Fruit fly (Drosophila melanogaster) whole organism, embryonic: ENCODE results near the gene ppk13.

ENCODE experiments used
- Adf1 ChIP-seq: fragments of 200-800 bp; sonication (Bioruptor generic); IDR thresholded peaks from 2 replicates; pipeline ENCODE4 v1.3.6; 2022; ENCODE audit warnings: missing biosample characterization, missing genetic modification characterization
- B-H1 ChIP-seq: fragments of 200-800 bp; sonication (Bioruptor generic); IDR thresholded peaks from 3 replicates; pipeline ENCODE4 v1.3.6; 2022; ENCODE audit warnings: missing biosample characterization, missing genetic modification characterization
- CG11398 ChIP-seq: fragments of 200-800 bp; sonication (Bioruptor generic); optimal IDR thresholded peaks from 2 replicates; lab custom pipeline; 2016; ENCODE audit warnings: missing biosample characterization, missing genetic modification characterization
- CG11456 ChIP-seq: fragments of 200-800 bp; sonication (Bioruptor generic); IDR thresholded peaks from 3 replicates; pipeline ENCODE4 v1.3.6; 2022; ENCODE audit warnings: missing biosample characterization, missing genetic modification characterization
- CG11695 ChIP-seq: fragments of 200-800 bp; sonication (Bioruptor generic); IDR thresholded peaks from 3 replicates; pipeline ENCODE4 v1.3.6; 2022; ENCODE audit warnings: missing biosample characterization, missing genetic modification characterization
- CG12219 ChIP-seq: fragments of 200-800 bp; sonication (Bioruptor generic); optimal IDR thresholded peaks from 3 replicates; lab custom pipeline; 2018; ENCODE audit warnings: missing biosample characterization, mild to moderate bottlenecking, missing genetic modification characterization
- CG1233 ChIP-seq: fragments of 200-800 bp; sonication (Bioruptor generic); optimal IDR thresholded peaks from 4 replicates; lab custom pipeline; 2018; ENCODE audit warnings: missing biosample characterization, mild to moderate bottlenecking, missing genetic modification characterization
- CG13894 ChIP-seq: fragments of 200-800 bp; sonication (Bioruptor generic); optimal IDR thresholded peaks from 3 replicates; lab custom pipeline; 2018; ENCODE audit warnings: missing biosample characterization, mild to moderate bottlenecking, missing genetic modification characterization, moderate library complexity
- CG14014 ChIP-seq: fragments of 200-800 bp; sonication (Bioruptor generic); IDR thresholded peaks from 2 replicates; pipeline ENCODE4 v1.3.6; 2022; ENCODE audit warnings: missing biosample characterization, missing genetic modification characterization
- CG17186 ChIP-seq: fragments of 200-800 bp; sonication (Bioruptor generic); optimal IDR thresholded peaks from 3 replicates; lab custom pipeline; 2017; ENCODE audit warnings: missing biosample characterization, missing genetic modification reagents, missing genetic modification characterization
- CG18262 ChIP-seq: fragments of 200-800 bp; optimal IDR thresholded peaks from 3 replicates; lab custom pipeline; 2019; ENCODE audit warnings: missing biosample characterization, mild to moderate bottlenecking, missing genetic modification characterization, moderate library complexity
- CG2116 ChIP-seq: fragments of 200-800 bp; sonication (Bioruptor generic); optimal IDR thresholded peaks from 3 replicates; lab custom pipeline; 2018; ENCODE audit warnings: missing biosample characterization, mild to moderate bottlenecking, missing genetic modification characterization
- CG2712 ChIP-seq: fragments of 200-800 bp; optimal IDR thresholded peaks from 3 replicates; lab custom pipeline; 2019; ENCODE audit warnings: missing biosample characterization, mild to moderate bottlenecking, missing genetic modification characterization, moderate library complexity
- CG32532 ChIP-seq: fragments of 200-800 bp; sonication (Bioruptor generic); IDR thresholded peaks from 2 replicates; pipeline ENCODE4 v1.3.6; 2022; ENCODE audit warnings: missing biosample characterization, missing genetic modification characterization
- CG3407 ChIP-seq: fragments of 200-800 bp; sonication (Bioruptor generic); optimal IDR thresholded peaks from 2 replicates; lab custom pipeline; 2018; ENCODE audit warnings: missing biosample characterization, mild to moderate bottlenecking, missing genetic modification characterization
- CG4617 ChIP-seq: fragments of 200-800 bp; sonication (Bioruptor generic); optimal IDR thresholded peaks from 3 replicates; lab custom pipeline; 2016; ENCODE audit warnings: missing biosample characterization, missing genetic modification characterization, borderline replicate concordance
- CG6175 ChIP-seq: fragments of 200-800 bp; sonication (Bioruptor generic); IDR thresholded peaks from 3 replicates; pipeline ENCODE4 v1.3.6; 2022; ENCODE audit warnings: missing biosample characterization, missing genetic modification characterization
- CG9609 ChIP-seq: fragments of 200-800 bp; sonication (Bioruptor generic); optimal IDR thresholded peaks from 3 replicates; lab custom pipeline; 2016; ENCODE audit warnings: missing biosample characterization, missing genetic modification characterization
- CrebB ChIP-seq: fragments of 200-800 bp; sonication (Bioruptor generic); optimal IDR thresholded peaks from 3 replicates; lab custom pipeline; 2018; ENCODE audit warnings: missing biosample characterization, mild to moderate bottlenecking, missing genetic modification characterization
- D ChIP-seq, 2 experiments: fragments of 200-800 bp in 1 of 2; fragments of >200 bp in 1 of 2; sonication (Bioruptor generic) in 1 of 2; optimal IDR thresholded peaks; 2 replicates in 1 of 2; 3 replicates in 1 of 2; lab custom pipeline; 2017; ENCODE audit warnings: mild to moderate bottlenecking in 1 of 2, missing biosample characterization in 1 of 2, missing genetic modification characterization in 1 of 2, missing genetic modification reagents in 1 of 2
- Deaf1 ChIP-seq: fragments of 200-800 bp; optimal IDR thresholded peaks from 3 replicates; lab custom pipeline; 2019; ENCODE audit warnings: missing biosample characterization, mild to moderate bottlenecking, missing genetic modification characterization, moderate library complexity
- Dfd ChIP-seq, 2 experiments: fragments of >200 bp; optimal IDR thresholded peaks; 2 replicates each; lab custom pipeline; 2017; ENCODE audit warnings: missing biosample characterization in 2 of 2, missing genetic modification characterization in 2 of 2
- Ets65A ChIP-seq: fragments of 200-800 bp; sonication (Bioruptor generic); peaks from one replicate; lab custom pipeline; 2016; ENCODE audit warnings: missing biosample characterization, missing genetic modification characterization
- H2.0 ChIP-seq: fragments of 200-800 bp; sonication (Bioruptor generic); IDR thresholded peaks from 2 replicates; pipeline ENCODE4 v1.3.6; 2022; ENCODE audit warnings: missing biosample characterization, missing genetic modification characterization
- HLHmδ ChIP-seq: fragments of 200-800 bp; sonication (Bioruptor generic); optimal IDR thresholded peaks from 2 replicates; lab custom pipeline; 2018; ENCODE audit warnings: missing biosample characterization, mild to moderate bottlenecking, missing genetic modification characterization, moderate library complexity
- NfI ChIP-seq: fragments of 200-800 bp; sonication (Bioruptor generic); optimal IDR thresholded peaks from 3 replicates; lab custom pipeline; 2018; ENCODE audit warnings: missing biosample characterization, mild to moderate bottlenecking, missing genetic modification characterization, moderate library complexity
- Opbp ChIP-seq: fragments of 200-800 bp; sonication (Bioruptor generic); IDR thresholded peaks from 3 replicates; pipeline ENCODE4 v1.3.6; 2022; ENCODE audit warnings: missing biosample characterization, missing genetic modification characterization; ENCODE audit not compliant: partially characterized antibody
- Scr ChIP-seq: fragments of 200-800 bp; sonication (Bioruptor generic); IDR thresholded peaks from 2 replicates; pipeline ENCODE4 v1.3.6; 2022; ENCODE audit warnings: missing biosample characterization, missing genetic modification characterization; ENCODE audit not compliant: partially characterized antibody
- Sin3A ChIP-seq: fragments of >200 bp; optimal IDR thresholded peaks from 2 replicates; lab custom pipeline; 2018
- Sox100B ChIP-seq: fragments of 200-800 bp; sonication (Bioruptor generic); optimal IDR thresholded peaks from 3 replicates; lab custom pipeline; 2018; ENCODE audit warnings: missing biosample characterization, mild to moderate bottlenecking, missing genetic modification characterization
- Stat92E ChIP-seq, 3 experiments: fragments of >200 bp in 2 of 3; fragments of 200-800 bp in 1 of 3; sonication (Bioruptor generic) in 1 of 3; optimal IDR thresholded peaks; 2 replicates each; lab custom pipeline; 2017 to 2019; ENCODE audit warnings: missing biosample characterization in 3 of 3, missing genetic modification characterization in 3 of 3, mild to moderate bottlenecking in 1 of 3, moderate library complexity in 1 of 3
- Vsx1 ChIP-seq: fragments of 200-800 bp; sonication (Bioruptor generic); optimal IDR thresholded peaks from 2 replicates; lab custom pipeline; 2017; ENCODE audit warnings: missing biosample characterization, mild to moderate bottlenecking, missing genetic modification characterization, missing genetic modification reagents
- chinmo ChIP-seq: fragments of 200-800 bp; sonication (Bioruptor generic); IDR thresholded peaks from 4 replicates; pipeline ENCODE4 v1.3.6; 2022; ENCODE audit warnings: missing biosample characterization, missing genetic modification characterization; ENCODE audit not compliant: partially characterized antibody
- esg ChIP-seq: fragments of 200-800 bp; sonication (Bioruptor generic); conservative IDR thresholded peaks from 2 replicates; pipeline ENCODE4 v1.3.6; 2022; ENCODE audit warnings: missing biosample characterization, missing genetic modification characterization
- eve ChIP-seq, 2 experiments: fragments of >200 bp; optimal IDR thresholded peaks; 2 replicates each; lab custom pipeline; 2017; ENCODE audit warnings: missing biosample characterization in 2 of 2, missing genetic modification characterization in 2 of 2
- gt ChIP-seq: fragments of 200-800 bp; sonication (Bioruptor generic); IDR thresholded peaks from 2 replicates; pipeline ENCODE4 v1.3.6; 2022; ENCODE audit warnings: missing biosample characterization, missing genetic modification characterization
- hth ChIP-seq: fragments of >200 bp; optimal IDR thresholded peaks from 2 replicates; lab custom pipeline; 2017; ENCODE audit warnings: inconsistent platforms
- lilli ChIP-seq: fragments of 200-800 bp; sonication (Bioruptor generic); optimal IDR thresholded peaks from 3 replicates; lab custom pipeline; 2016; ENCODE audit warnings: missing biosample characterization, missing genetic modification characterization
- lola ChIP-seq, 3 experiments: fragments of >200 bp in 2 of 3; fragments of 200-800 bp in 1 of 3; sonication (Bioruptor generic) in 1 of 3; optimal IDR thresholded peaks; 2 replicates each; lab custom pipeline; 2017 to 2019; ENCODE audit warnings: missing biosample characterization in 3 of 3, missing genetic modification characterization in 3 of 3, mild to moderate bottlenecking in 1 of 3, moderate library complexity in 1 of 3
- pan ChIP-seq, 4 experiments: fragments of >200 bp in 3 of 4; fragments of 200-800 bp in 1 of 4; sonication (Bioruptor generic) in 1 of 4; optimal IDR thresholded peaks in 3 of 4; IDR thresholded peaks in 1 of 4; 2 replicates each; pipeline versions ENCODE4 v1.3.6 to Lab custom; 2017 to 2022; ENCODE audit warnings: missing biosample characterization in 2 of 4, missing genetic modification characterization in 2 of 4, mixed read lengths in 1 of 4
- peb ChIP-seq: fragments of 200-800 bp; sonication (Bioruptor generic); IDR thresholded peaks from 2 replicates; pipeline ENCODE4 v1.3.6; 2022; ENCODE audit warnings: missing biosample characterization, missing genetic modification characterization
- phol ChIP-seq: fragments of 200-800 bp; sonication (Bioruptor generic); optimal IDR thresholded peaks from 3 replicates; lab custom pipeline; 2018; ENCODE audit warnings: missing biosample characterization, mild to moderate bottlenecking, missing genetic modification characterization, moderate library complexity
- pros ChIP-seq: fragments of 200-800 bp; sonication (Bioruptor generic); optimal IDR thresholded peaks from 3 replicates; lab custom pipeline; 2019; ENCODE audit warnings: missing biosample characterization, mild to moderate bottlenecking, missing genetic modification characterization, moderate library complexity
- run ChIP-seq: fragments of 200-800 bp; sonication (Bioruptor generic); optimal IDR thresholded peaks from 3 replicates; lab custom pipeline; 2018; ENCODE audit warnings: missing biosample characterization, mild to moderate bottlenecking, missing genetic modification characterization
- ssp ChIP-seq: fragments of 200-800 bp; sonication (Bioruptor generic); IDR thresholded peaks from 2 replicates; pipeline ENCODE4 v1.3.6; 2022; ENCODE audit warnings: missing biosample characterization, missing genetic modification characterization
- sug ChIP-seq: fragments of 200-800 bp; optimal IDR thresholded peaks from 2 replicates; lab custom pipeline; 2019; ENCODE audit warnings: missing biosample characterization, mild to moderate bottlenecking, missing genetic modification characterization, moderate library complexity
- tll ChIP-seq, 2 experiments: fragments of 200-800 bp in 1 of 2; fragments of >200 bp in 1 of 2; sonication (Bioruptor generic) in 1 of 2; optimal IDR thresholded peaks; 2 replicates each; lab custom pipeline; 2017 to 2019; ENCODE audit warnings: missing biosample characterization in 2 of 2, missing genetic modification characterization in 2 of 2, mild to moderate bottlenecking in 1 of 2, moderate library complexity in 1 of 2
- vvl ChIP-seq: fragments of 200-800 bp; sonication (Bioruptor generic); IDR thresholded peaks from 2 replicates; pipeline ENCODE4 v1.3.6; 2022; ENCODE audit warnings: missing biosample characterization, missing genetic modification characterization
- yki ChIP-seq: fragments of >200 bp; optimal IDR thresholded peaks from 3 replicates; lab custom pipeline; 2018
- zfh2 ChIP-seq: fragments of 200-800 bp; sonication (Bioruptor generic); optimal IDR thresholded peaks from 2 replicates; lab custom pipeline; 2016; ENCODE audit warnings: missing biosample characterization, missing genetic modification characterization

The ppk13 gene

DNA sequence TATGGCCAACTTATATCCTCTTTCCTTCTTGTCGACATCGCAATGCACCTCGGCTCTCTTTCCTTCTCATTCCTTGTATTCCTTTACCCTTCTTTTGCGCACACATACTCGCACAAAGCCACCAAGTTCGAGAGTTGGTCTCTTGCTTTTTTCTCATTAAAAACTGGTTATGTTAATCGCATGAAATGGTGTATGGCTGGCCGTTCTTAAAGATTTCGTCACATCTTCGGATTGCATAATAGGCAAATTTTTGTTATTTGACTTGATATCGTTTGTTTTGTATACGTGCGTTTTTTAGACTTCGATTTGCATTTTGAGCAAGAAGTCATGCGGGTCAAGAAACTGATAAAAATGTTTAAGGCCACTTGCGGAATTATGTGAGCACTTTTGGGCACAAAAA lies 17.7 kb downstream of the ppk13 start (continued):
- TF ChIP-seq CG1233 (GFP tag; lab: Kevin White, UChicago) (no peak), CG12219 (GFP tag; lab: Kevin White, UChicago) (no peak), CG2116 (GFP tag; lab: Kevin White, UChicago) (no peak), vvl (GFP tag; lab: Robert Waterston, UW) (peak; percentile 63), B-H1 (no peak), run (no peak), pros (peak; percentile 33), H2.0 (GFP tag; lab: Robert Waterston, UW) (no peak), CG11456 (GFP tag; lab: Robert Waterston, UW) (no peak), Scr (no peak)

DNA sequence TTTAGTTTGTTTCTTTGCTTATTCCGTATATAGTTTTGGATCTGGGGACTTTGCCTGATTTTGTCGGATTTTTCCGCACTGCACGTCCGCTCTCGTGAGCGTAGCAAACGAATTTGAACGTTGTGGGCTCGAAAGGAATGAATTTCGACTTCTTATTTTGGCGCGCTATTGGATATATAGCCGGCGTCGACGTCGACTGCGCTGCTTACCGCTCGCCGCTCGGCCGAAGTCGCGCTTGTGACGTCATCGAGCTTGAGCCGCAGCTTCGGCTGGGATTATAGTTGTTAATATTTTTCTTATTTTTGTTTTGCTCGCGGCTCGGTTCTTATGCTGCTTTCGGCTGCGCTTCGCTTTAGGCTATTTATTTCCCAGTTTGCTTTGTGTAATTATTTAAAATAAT lies 18.8 kb downstream of the ppk13 start:
- TF ChIP-seq phol (tag; lab: Kevin White, UChicago), result no peak
- TF ChIP-seq sug (tag; lab: Kevin White, UChicago), result no peak
- TF ChIP-seq D (optimal IDR thresholded peaks at IDR 0.05; lab: Kevin White, UChicago), result no peak
- no peak for TF ChIP-seq D (GFP tag; optimal IDR thresholded peaks at IDR 0.05; lab: Kevin White, UChicago)
- TF ChIP-seq CrebB, result no peak
- no peak for TF ChIP-seq HLHmδ
- no peak for TF ChIP-seq esg (GFP tag; lab: Robert Waterston, UW)
- no peak for TF ChIP-seq CG18262 (tag; lab: Kevin White, UChicago)
- no peak for TF ChIP-seq Sox100B (GFP tag; lab: Kevin White, UChicago)
- no peak for TF ChIP-seq tll (GFP tag; optimal IDR thresholded peaks at IDR 0.05; lab: Kevin White, UChicago)
- no peak for TF ChIP-seq ssp
- no peak for TF ChIP-seq peb (GFP tag; lab: Robert Waterston, UW)
- no peak for TF ChIP-seq CG17186 (GFP tag; lab: Kevin White, UChicago)
- peak; percentile 84 for TF ChIP-seq Adf1 (GFP tag; lab: Robert Waterston, UW)
- TF ChIP-seq zfh2 (GFP tag; lab: Kevin White, UChicago), result no peak
- TF ChIP-seq Deaf1 (tag; lab: Kevin White, UChicago), result peak; percentile 69
- no peak for TF ChIP-seq yki
- TF ChIP-seq CG14014 (GFP tag; lab: Robert Waterston, UW), result no peak
- TF ChIP-seq Dfd (GFP tag; optimal IDR thresholded peaks at IDR 0.05; lab: Kevin White, UChicago), result no peak
- peak; percentile 91 for TF ChIP-seq CG13894 (tag; lab: Kevin White, UChicago)
- TF ChIP-seq CG6175 (GFP tag; lab: Robert Waterston, UW), result no peak
- no peak for TF ChIP-seq lilli (GFP tag; lab: Kevin White, UChicago)
- TF ChIP-seq Opbp, result no peak
- TF ChIP-seq CG9609 (GFP tag; lab: Kevin White, UChicago), result no peak
- no peak for TF ChIP-seq CG3407 (GFP tag; lab: Kevin White, UChicago)
- no peak for TF ChIP-seq Sin3A (lab: Kevin White, UChicago)
- TF ChIP-seq Vsx1 (GFP tag; lab: Kevin White, UChicago), result no peak
- TF ChIP-seq gt (GFP tag; lab: Robert Waterston, UW), result no peak
- TF ChIP-seq Stat92E (GFP tag; optimal IDR thresholded peaks at IDR 0.05; lab: Kevin White, UChicago), result no peak
- TF ChIP-seq lola (GFP tag; optimal IDR thresholded peaks at IDR 0.05; lab: Kevin White, UChicago), result no peak
- TF ChIP-seq chinmo (GFP tag; lab: Robert Waterston, UW), result peak; percentile 87; the same call in 3 of the 4 replicates
- TF ChIP-seq hth (lab: Kevin White, UChicago), result no peak
- TF ChIP-seq CG4617 (GFP tag; lab: Kevin White, UChicago), result no peak
- TF ChIP-seq eve (GFP tag; optimal IDR thresholded peaks at IDR 0.05; lab: Kevin White, UChicago), result no peak
- no peak for TF ChIP-seq CG2712 (tag; lab: Kevin White, UChicago)
- no peak for TF ChIP-seq CG32532 (GFP tag; lab: Robert Waterston, UW)
- no peak for TF ChIP-seq CG11398
- TF ChIP-seq CG11695 (GFP tag; lab: Robert Waterston, UW), result no peak
- no peak for TF ChIP-seq NfI (GFP tag; lab: Kevin White, UChicago)
- TF ChIP-seq Ets65A (GFP tag; lab: Kevin White, UChicago), result peak; percentile 64
- no peak for TF ChIP-seq pan (optimal IDR thresholded peaks at IDR 0.05; lab: Kevin White, UChicago)
- TF ChIP-seq pan (GFP tag; optimal IDR thresholded peaks at IDR 0.05 in 1 of 2, IDR thresholded peaks at IDR 0.05 in 1 of 2), result no peak
